Fruit fly (Drosophila melanogaster): ENCODE measurements around the gene Rab11.

Rab11 gene

DNA sequence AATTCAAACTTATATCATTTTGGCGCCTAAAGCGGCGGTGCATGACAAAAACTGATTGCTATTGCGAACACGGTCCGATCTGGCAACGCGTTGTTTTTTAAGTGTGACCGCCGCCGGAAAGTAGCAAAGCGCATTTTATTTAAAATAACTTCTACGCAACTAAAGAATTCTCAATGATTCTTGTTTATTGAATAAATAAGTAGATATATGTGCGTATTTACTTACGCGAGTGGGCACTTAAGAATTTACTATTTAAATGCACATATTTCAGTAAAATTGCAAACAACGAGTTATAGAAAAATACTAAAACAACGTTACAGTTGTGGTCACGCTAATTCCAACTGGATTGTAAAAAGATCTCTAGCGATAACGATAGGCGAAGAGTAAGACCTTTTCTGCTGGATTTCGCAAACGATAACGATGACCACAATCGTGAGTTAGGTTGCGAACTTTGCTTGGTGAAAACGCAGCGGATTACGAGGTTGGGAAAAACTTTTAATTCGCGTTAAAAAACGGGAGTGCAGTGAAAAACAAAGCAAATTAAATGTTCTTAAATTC lies 44.8 kb downstream of the Rab11 start (continued):
- TF ChIP-seq phol (tag; optimal IDR thresholded peaks at IDR 0.05), result peak; percentile 32
- no peak for TF ChIP-seq hth (optimal IDR thresholded peaks at IDR 0.05)
- TF ChIP-seq CG9797 (GFP tag; optimal IDR thresholded peaks at IDR 0.05), result peak; percentile 92
- TF ChIP-seq Nf-YA (GFP tag; IDR thresholded peaks at IDR 0.05), result no peak
- TF ChIP-seq CTCF (GFP tag; optimal IDR thresholded peaks at IDR 0.05), result peak; percentile 27
- no peak for TF ChIP-seq CG10462 (GFP tag; optimal IDR thresholded peaks at IDR 0.05)
- TF ChIP-seq nom (GFP tag; optimal IDR thresholded peaks at IDR 0.05), result no peak
- peak; percentile 78 for TF ChIP-seq Sry-δ (GFP tag; optimal IDR thresholded peaks at IDR 0.05)
- peak; percentile 87 for TF ChIP-seq gfzf (GFP tag; optimal IDR thresholded peaks at IDR 0.05)
- no peak for TF ChIP-seq sd (tag; optimal IDR thresholded peaks at IDR 0.05)
- TF ChIP-seq gro (GFP tag; optimal IDR thresholded peaks at IDR 0.05), result no peak
- no peak for TF ChIP-seq Mes4 (GFP tag; optimal IDR thresholded peaks at IDR 0.05)
- TF ChIP-seq gem (tag; optimal IDR thresholded peaks at IDR 0.05), result peak; percentile 10
- TF ChIP-seq stwl (tag; optimal IDR thresholded peaks at IDR 0.05), result peak; percentile 99
- TF ChIP-seq CG18599 (GFP tag; optimal IDR thresholded peaks at IDR 0.05), result no peak
- 0 out of 2 replicates have a peak, but pooled peaks have one; percentile 7 for TF ChIP-seq Xrp1 (GFP tag; IDR thresholded peaks at IDR 0.05)
- no peak for TF ChIP-seq Dfd (GFP tag; optimal IDR thresholded peaks at IDR 0.05)
- peak; percentile 99 for TF ChIP-seq CG18011 (GFP tag; optimal IDR thresholded peaks at IDR 0.05)
- peak; percentile 54; the same call in 2 of the 3 replicates for TF ChIP-seq CG16813 (GFP tag; IDR thresholded peaks at IDR 0.05; ENCODE audit: partially characterized antibody)
- TF ChIP-seq CG14860 (GFP tag; IDR thresholded peaks at IDR 0.05; ENCODE audit: partially characterized antibody), result no peak
- TF ChIP-seq Gsc (GFP tag; IDR thresholded peaks at IDR 0.05), result no peak
- TF ChIP-seq CG31388 (GFP tag; optimal IDR thresholded peaks at IDR 0.05), result no peak
- no peak for TF ChIP-seq CG32767 (GFP tag; IDR thresholded peaks at IDR 0.05)
- no peak for TF ChIP-seq CG12769 (tag; optimal IDR thresholded peaks at IDR 0.05)
- TF ChIP-seq H2.0 (GFP tag; IDR thresholded peaks at IDR 0.05), result no peak
- peak; percentile 49 for TF ChIP-seq Bgb (GFP tag; IDR thresholded peaks at IDR 0.05; ENCODE audit: partially characterized antibody)
- TF ChIP-seq Dll (GFP tag; IDR thresholded peaks at IDR 0.05; ENCODE audit: partially characterized antibody), result peak; percentile 71
- TF ChIP-seq Side (GFP tag; optimal IDR thresholded peaks at IDR 0.05), result peak; percentile 1
- TF ChIP-seq disco-r (GFP tag; optimal IDR thresholded peaks at IDR 0.05), result no peak
- TF ChIP-seq dan (GFP tag; IDR thresholded peaks at IDR 0.05), result no peak
- peak; percentile 36 for TF ChIP-seq Dip3 (GFP tag; optimal IDR thresholded peaks at IDR 0.05)
- TF ChIP-seq zen2 (GFP tag; IDR thresholded peaks at IDR 0.05; ENCODE audit: partially characterized antibody), result peak; percentile 39; the same call in 1 of the 3 replicates
- TF ChIP-seq Ets65A (GFP tag), result peak; percentile 25
- TF ChIP-seq Lhr (GFP tag; optimal IDR thresholded peaks at IDR 0.05), result peak; percentile 94
- no peak for TF ChIP-seq CG10209 (GFP tag; optimal IDR thresholded peaks at IDR 0.05)
- no peak for TF ChIP-seq Stat92E (GFP tag; optimal IDR thresholded peaks at IDR 0.05)
- peak; percentile 82 for TF ChIP-seq CG33213 (GFP tag; optimal IDR thresholded peaks at IDR 0.05)
- no peak for TF ChIP-seq CG11695 (GFP tag; IDR thresholded peaks at IDR 0.05)
- peak; percentile 66 for TF ChIP-seq BEAF-32 (GFP tag; optimal IDR thresholded peaks at IDR 0.05)
- TF ChIP-seq ham (GFP tag; IDR thresholded peaks at IDR 0.05), result no peak
- TF ChIP-seq CG42726 (GFP tag; IDR thresholded peaks at IDR 0.05; ENCODE audit: partially characterized antibody), result peak; percentile 55
- no peak for TF ChIP-seq Doc2 (GFP tag; IDR thresholded peaks at IDR 0.05)
- TF ChIP-seq CG12155 (GFP tag; optimal IDR thresholded peaks at IDR 0.05), result peak; percentile 65
- TF ChIP-seq CG30431 (GFP tag; optimal IDR thresholded peaks at IDR 0.05), result no peak
- no peak for TF ChIP-seq Poxn (GFP tag; IDR thresholded peaks at IDR 0.05)
- TF ChIP-seq HmgZ (tag; optimal IDR thresholded peaks at IDR 0.05), result no peak
- TF ChIP-seq Opbp (GFP tag; IDR thresholded peaks at IDR 0.05; ENCODE audit: partially characterized antibody), result peak; percentile 53; the same call in 2 of the 3 replicates
- TF ChIP-seq CG12942 (GFP tag; optimal IDR thresholded peaks at IDR 0.05), result no peak
- no peak for TF ChIP-seq CG31224 (GFP tag; IDR thresholded peaks at IDR 0.05)
- TF ChIP-seq Abd-B (GFP tag; optimal IDR thresholded peaks at IDR 0.05), result peak; percentile 24

Data from whole organism, embryonic.